Fruit fly (Drosophila melanogaster) whole organism, embryonic: ENCODE measurements around the gene Nep7.

ENCODE experiments used
- Antp ChIP-seq: fragments of 200-800 bp; sonication (Bioruptor generic); optimal IDR thresholded peaks from 3 replicates; lab custom pipeline; 2016; ENCODE audit warnings: missing biosample characterization, missing genetic modification characterization
- Bteb2 ChIP-seq: fragments of 200-800 bp; sonication (Bioruptor generic); optimal IDR thresholded peaks from 2 replicates; lab custom pipeline; 2016; ENCODE audit warnings: missing biosample characterization, missing genetic modification characterization
- C15 ChIP-seq: fragments of 200-800 bp; sonication (Bioruptor generic); IDR thresholded peaks from 3 replicates; pipeline ENCODE4 v1.3.6; 2022; ENCODE audit warnings: missing biosample characterization, missing genetic modification characterization
- CG10267 ChIP-seq: fragments of 200-800 bp; sonication (Bioruptor generic); optimal IDR thresholded peaks from 2 replicates; lab custom pipeline; 2018; ENCODE audit warnings: missing biosample characterization, mild to moderate bottlenecking, missing genetic modification characterization, moderate library complexity
- CG10366 ChIP-seq: fragments of 200-800 bp; sonication (Bioruptor generic); IDR thresholded peaks from 2 replicates; pipeline ENCODE4 v1.3.6; 2022; ENCODE audit warnings: missing biosample characterization, missing genetic modification characterization
- CG12744 ChIP-seq: fragments of 200-800 bp; sonication (Bioruptor generic); optimal IDR thresholded peaks from 2 replicates; lab custom pipeline; 2016; ENCODE audit warnings: missing biosample characterization, missing genetic modification characterization
- CG13287 ChIP-seq: fragments of 200-800 bp; sonication (Bioruptor generic); IDR thresholded peaks from 2 replicates; pipeline ENCODE4 v1.3.6; 2022; ENCODE audit warnings: missing biosample characterization, missing genetic modification characterization; ENCODE audit not compliant: partially characterized antibody
- CG13624 ChIP-seq: fragments of 200-800 bp; sonication (Bioruptor generic); optimal IDR thresholded peaks from 2 replicates; lab custom pipeline; 2016; ENCODE audit warnings: missing biosample characterization, missing genetic modification characterization
- CG14014 ChIP-seq: fragments of 200-800 bp; sonication (Bioruptor generic); IDR thresholded peaks from 2 replicates; pipeline ENCODE4 v1.3.6; 2022; ENCODE audit warnings: missing biosample characterization, missing genetic modification characterization
- CG14441 ChIP-seq: fragments of 200-800 bp; sonication (Bioruptor generic); IDR thresholded peaks from 2 replicates; pipeline ENCODE4 v1.3.6; 2022; ENCODE audit warnings: missing biosample characterization, missing genetic modification characterization
- CG14860 ChIP-seq: fragments of 200-800 bp; sonication (Bioruptor generic); IDR thresholded peaks from 3 replicates; pipeline ENCODE4 v1.3.6; 2022; ENCODE audit warnings: missing biosample characterization, missing genetic modification characterization; ENCODE audit not compliant: partially characterized antibody
- CG14965 ChIP-seq: fragments of 200-800 bp; sonication (Bioruptor generic); optimal IDR thresholded peaks from 2 replicates; lab custom pipeline; 2016; ENCODE audit warnings: missing biosample characterization, missing genetic modification characterization, borderline replicate concordance
- CG1603 ChIP-seq: fragments of 200-800 bp; sonication (Bioruptor generic); optimal IDR thresholded peaks from 2 replicates; lab custom pipeline; 2019; ENCODE audit warnings: missing biosample characterization, mild to moderate bottlenecking, missing genetic modification characterization, moderate library complexity
- CG17829 ChIP-seq: fragments of 200-800 bp; optimal IDR thresholded peaks from 2 replicates; lab custom pipeline; 2019; ENCODE audit warnings: missing biosample characterization, mild to moderate bottlenecking, missing genetic modification characterization, moderate library complexity
- CG18011 ChIP-seq: fragments of 200-800 bp; sonication (Bioruptor generic); optimal IDR thresholded peaks from 2 replicates; lab custom pipeline; 2017; ENCODE audit warnings: missing biosample characterization, missing genetic modification characterization, mild to moderate bottlenecking, moderate library complexity, missing genotype
- CG1832 ChIP-seq: fragments of 200-800 bp; sonication (Bioruptor generic); optimal IDR thresholded peaks from 2 replicates; lab custom pipeline; 2017; ENCODE audit warnings: missing biosample characterization, mild to moderate bottlenecking, missing genetic modification characterization, inconsistent platforms
- CG18476 ChIP-seq: fragments of 200-800 bp; sonication (Bioruptor generic); optimal IDR thresholded peaks from 2 replicates; lab custom pipeline; 2016; ENCODE audit warnings: missing biosample characterization, mild to moderate bottlenecking, missing genetic modification characterization
- CG2199 ChIP-seq: fragments of 200-800 bp; sonication (Bioruptor generic); IDR thresholded peaks from 3 replicates; pipeline ENCODE4 v1.3.6; 2022; ENCODE audit warnings: missing biosample characterization, missing genetic modification characterization
- CG3065 ChIP-seq: fragments of 200-800 bp; sonication (Bioruptor generic); optimal IDR thresholded peaks from 2 replicates; lab custom pipeline; 2016; ENCODE audit warnings: missing biosample characterization, missing genetic modification characterization
- CG3281 ChIP-seq: fragments of 200-800 bp; sonication (Bioruptor generic); optimal IDR thresholded peaks from 3 replicates; lab custom pipeline; 2017; ENCODE audit warnings: missing biosample characterization, mild to moderate bottlenecking, missing genetic modification characterization
- CG34422 ChIP-seq: fragments of 200-800 bp; sonication (Bioruptor generic); IDR thresholded peaks from 3 replicates; pipeline ENCODE4 v1.3.6; 2022; ENCODE audit warnings: missing biosample characterization, missing genetic modification characterization
- CG3838 ChIP-seq: fragments of 200-800 bp; sonication (Bioruptor generic); optimal IDR thresholded peaks from 3 replicates; lab custom pipeline; 2016; ENCODE audit warnings: missing biosample characterization, missing genetic modification characterization
- CG8944 ChIP-seq: fragments of 200-800 bp; sonication (Bioruptor generic); optimal IDR thresholded peaks from 3 replicates; lab custom pipeline; 2016; ENCODE audit warnings: missing biosample characterization, missing genetic modification characterization
- D19B ChIP-seq: fragments of 200-800 bp; sonication (Bioruptor generic); optimal IDR thresholded peaks from 2 replicates; lab custom pipeline; 2017; ENCODE audit warnings: missing biosample characterization, mild to moderate bottlenecking, missing genetic modification characterization
- Dad ChIP-seq: fragments of 200-800 bp; sonication (Bioruptor generic); optimal IDR thresholded peaks from 3 replicates; lab custom pipeline; 2016; ENCODE audit warnings: missing biosample characterization, missing genetic modification characterization
- Ets65A ChIP-seq: fragments of 200-800 bp; sonication (Bioruptor generic); peaks from one replicate; lab custom pipeline; 2016; ENCODE audit warnings: missing biosample characterization, missing genetic modification characterization
- Ets97D ChIP-seq: fragments of 200-800 bp; sonication (Bioruptor generic); optimal IDR thresholded peaks from 3 replicates; lab custom pipeline; 2016; ENCODE audit warnings: missing biosample characterization, missing genetic modification characterization
- Fer2 ChIP-seq: fragments of 200-800 bp; sonication (Bioruptor generic); optimal IDR thresholded peaks from 2 replicates; lab custom pipeline; 2018; ENCODE audit warnings: missing biosample characterization, mild to moderate bottlenecking, missing genetic modification characterization, moderate library complexity
- Gug ChIP-seq: fragments of 200-800 bp; sonication (Bioruptor generic); IDR thresholded peaks from 4 replicates; pipeline ENCODE4 v1.3.6; 2022; ENCODE audit warnings: missing biosample characterization, missing genetic modification characterization
- HLH4C ChIP-seq: fragments of 200-800 bp; sonication (Bioruptor generic); IDR thresholded peaks from 3 replicates; pipeline ENCODE4 v1.3.6; 2022; ENCODE audit warnings: missing biosample characterization, missing genetic modification characterization; ENCODE audit not compliant: partially characterized antibody
- HmgZ ChIP-seq: fragments of 200-800 bp; sonication (Bioruptor generic); optimal IDR thresholded peaks from 2 replicates; lab custom pipeline; 2018; ENCODE audit warnings: missing biosample characterization, mild to moderate bottlenecking, missing genetic modification characterization
- Hmx ChIP-seq: fragments of 200-800 bp; sonication (Bioruptor generic); optimal IDR thresholded peaks from 2 replicates; lab custom pipeline; 2016; ENCODE audit warnings: missing biosample characterization, missing genetic modification characterization
- Hr3 ChIP-seq: fragments of 200-800 bp; sonication (Bioruptor generic); optimal IDR thresholded peaks from 3 replicates; lab custom pipeline; 2016; ENCODE audit warnings: missing biosample characterization, missing genetic modification characterization
- Lhr ChIP-seq: fragments of 200-800 bp; sonication (Bioruptor generic); optimal IDR thresholded peaks from 3 replicates; lab custom pipeline; 2017; ENCODE audit warnings: mild to moderate bottlenecking, missing biosample characterization, missing genetic modification reagents, missing genetic modification characterization
- Lim3 ChIP-seq: fragments of 200-800 bp; sonication (Bioruptor generic); IDR thresholded peaks from 2 replicates; pipeline ENCODE4 v1.3.6; 2022; ENCODE audit warnings: missing biosample characterization, missing genetic modification characterization
- NK7.1 ChIP-seq: fragments of 200-800 bp; sonication (Bioruptor generic); optimal IDR thresholded peaks from 3 replicates; lab custom pipeline; 2016; ENCODE audit warnings: missing biosample characterization, missing genetic modification characterization
- Nf-YB ChIP-seq: fragments of 200-800 bp; sonication (Bioruptor generic); optimal IDR thresholded peaks from 3 replicates; lab custom pipeline; 2019; ENCODE audit warnings: missing biosample characterization, mild to moderate bottlenecking, missing genetic modification characterization, moderate library complexity
- Oaz ChIP-seq: fragments of 200-800 bp; sonication (Bioruptor generic); IDR thresholded peaks from 2 replicates; pipeline ENCODE4 v1.3.6; 2022; ENCODE audit warnings: missing biosample characterization, missing genetic modification characterization
- Scr ChIP-seq: fragments of 200-800 bp; sonication (Bioruptor generic); IDR thresholded peaks from 2 replicates; pipeline ENCODE4 v1.3.6; 2022; ENCODE audit warnings: missing biosample characterization, missing genetic modification characterization; ENCODE audit not compliant: partially characterized antibody
- Taf1 ChIP-seq: fragments of 200-800 bp; sonication (Bioruptor generic); IDR thresholded peaks from 2 replicates; pipeline ENCODE4 v1.3.6; 2022; ENCODE audit warnings: missing biosample characterization, missing genetic modification characterization
- al ChIP-seq: fragments of 200-800 bp; sonication (Bioruptor generic); IDR thresholded peaks from 2 replicates; pipeline ENCODE4 v1.3.6; 2022; ENCODE audit warnings: missing biosample characterization, missing genetic modification characterization
- br ChIP-seq: fragments of >200 bp; optimal IDR thresholded peaks from 2 replicates; lab custom pipeline; 2017
- cg ChIP-seq: fragments of 200-800 bp; sonication (Bioruptor generic); optimal IDR thresholded peaks from 3 replicates; lab custom pipeline; 2019; ENCODE audit warnings: missing biosample characterization, mild to moderate bottlenecking, missing genetic modification characterization, moderate library complexity
- dysf ChIP-seq: fragments of 200-800 bp; sonication (Bioruptor generic); IDR thresholded peaks from 3 replicates; pipeline ENCODE4 v1.3.6; 2022; ENCODE audit warnings: missing biosample characterization, missing genetic modification characterization
- klu ChIP-seq: fragments of 200-800 bp; sonication (Bioruptor generic); IDR thresholded peaks from 2 replicates; pipeline ENCODE4 v1.3.6; 2022; ENCODE audit warnings: missing biosample characterization, missing genetic modification characterization
- kni ChIP-seq: fragments of 200-800 bp; sonication (Bioruptor generic); optimal IDR thresholded peaks from 3 replicates; lab custom pipeline; 2017; ENCODE audit warnings: mild to moderate bottlenecking, missing biosample characterization, missing genetic modification reagents, missing genetic modification characterization
- oc ChIP-seq: fragments of 200-800 bp; sonication (Bioruptor generic); optimal IDR thresholded peaks from 2 replicates; lab custom pipeline; 2018; ENCODE audit warnings: missing biosample characterization, mild to moderate bottlenecking, missing genetic modification characterization, moderate library complexity
- shn ChIP-seq: fragments of 200-800 bp; sonication (Bioruptor generic); optimal IDR thresholded peaks from 3 replicates; lab custom pipeline; 2016; ENCODE audit warnings: missing biosample characterization, missing genetic modification characterization
- tio ChIP-seq: fragments of 200-800 bp; sonication (Bioruptor generic); optimal IDR thresholded peaks from 2 replicates; lab custom pipeline; 2017; ENCODE audit warnings: missing biosample characterization, missing genetic modification characterization, inconsistent platforms
- twi ChIP-seq: fragments of 200-800 bp; optimal IDR thresholded peaks from 2 replicates; lab custom pipeline; 2019; ENCODE audit warnings: missing biosample characterization, mild to moderate bottlenecking, missing genetic modification characterization, moderate library complexity
- vnd ChIP-seq: fragments of 200-800 bp; sonication (Bioruptor generic); IDR thresholded peaks from 3 replicates; pipeline ENCODE4 v1.3.6; 2022; ENCODE audit warnings: missing biosample characterization, missing genetic modification characterization; ENCODE audit not compliant: partially characterized antibody

Nep7 gene

dm6 chr3R:27922673-27923175 lies 32.0 kb upstream of the Nep7 start, which contains the start of gene RpL4 (continued):
- TF ChIP-seq CG18011 (peak; percentile 81), CG8944 (GFP tag; lab: Kevin White, UChicago) (peak; percentile 44), CG14860 (GFP tag; lab: Robert Waterston, UW) (no peak), shn (peak; percentile 77), CG17829 (tag; lab: Kevin White, UChicago) (no peak), CG14441 (GFP tag; lab: Robert Waterston, UW) (peak; percentile 60), Bteb2 (GFP tag; lab: Kevin White, UChicago) (peak; percentile 72), cg (GFP tag; lab: Kevin White, UChicago) (no peak), NK7.1 (GFP tag; lab: Kevin White, UChicago) (peak; percentile 57), Nf-YB (GFP tag; lab: Kevin White, UChicago) (peak; percentile 73), CG10366 (GFP tag; lab: Robert Waterston, UW) (peak; percentile 75), CG10267 (peak; percentile 90), CG3838 (GFP tag; lab: Kevin White, UChicago) (peak; percentile 77), CG1832 (no peak), Lhr (peak; percentile 89), dysf (GFP tag; lab: Robert Waterston, UW) (peak; percentile 72), CG1603 (peak; percentile 79), kni (GFP tag; lab: Kevin White, UChicago) (peak; percentile 58), vnd (GFP tag; lab: Robert Waterston, UW) (no peak), klu (GFP tag; lab: Robert Waterston, UW) (no peak), Scr (peak; percentile 38; the same call in 1 of the 2 replicates), D19B (peak; percentile 51), twi (tag; lab: Kevin White, UChicago) (peak; percentile 51), HmgZ (peak; percentile 65), Hmx (GFP tag; lab: Kevin White, UChicago) (peak; percentile 8), Antp (GFP tag; lab: Kevin White, UChicago) (peak; percentile 53), oc (tag; lab: Kevin White, UChicago) (peak; percentile 44), CG13287 (GFP tag; lab: Robert Waterston, UW) (no peak; the same call in 1 of the 2 replicates), CG18476 (GFP tag; lab: Kevin White, UChicago) (no peak), al (GFP tag; lab: Robert Waterston, UW) (peak; percentile 61), Lim3 (GFP tag; lab: Robert Waterston, UW) (no peak), Gug (no peak; the same call in 3 of the 4 replicates), CG13624 (GFP tag; lab: Kevin White, UChicago) (peak; percentile 86), CG3065 (GFP tag; lab: Kevin White, UChicago) (peak; percentile 68), CG3281 (GFP tag; lab: Kevin White, UChicago) (peak; percentile 90), CG34422 (GFP tag; lab: Robert Waterston, UW) (peak; percentile 79), HLH4C (no peak), Taf1 (GFP tag; lab: Robert Waterston, UW) (0 out of 2 replicates have a peak, but pooled peaks have one; percentile 26), br (lab: Kevin White, UChicago) (no peak), Hr3 (GFP tag; lab: Kevin White, UChicago) (peak; percentile 61), CG14965 (GFP tag; lab: Kevin White, UChicago) (no peak), CG12744 (GFP tag; lab: Kevin White, UChicago) (peak; percentile 78), Dad (peak; percentile 85), Ets97D (GFP tag; lab: Kevin White, UChicago) (peak; percentile 99), Fer2 (peak; percentile 70), Oaz (GFP tag; lab: Robert Waterston, UW) (peak; percentile 69), Ets65A (GFP tag; lab: Kevin White, UChicago) (peak; percentile 98), CG2199 (GFP tag; lab: Robert Waterston, UW) (no peak), tio (GFP tag; lab: Kevin White, UChicago) (no peak), CG14014 (peak; percentile 61; the same call in 1 of the 2 replicates), C15 (GFP tag; lab: Robert Waterston, UW) (peak; percentile 72; the same call in 1 of the 3 replicates)
